Fruit fly (Drosophila melanogaster): ENCODE measurements around the gene Plzf.

Plzf gene

DNA sequence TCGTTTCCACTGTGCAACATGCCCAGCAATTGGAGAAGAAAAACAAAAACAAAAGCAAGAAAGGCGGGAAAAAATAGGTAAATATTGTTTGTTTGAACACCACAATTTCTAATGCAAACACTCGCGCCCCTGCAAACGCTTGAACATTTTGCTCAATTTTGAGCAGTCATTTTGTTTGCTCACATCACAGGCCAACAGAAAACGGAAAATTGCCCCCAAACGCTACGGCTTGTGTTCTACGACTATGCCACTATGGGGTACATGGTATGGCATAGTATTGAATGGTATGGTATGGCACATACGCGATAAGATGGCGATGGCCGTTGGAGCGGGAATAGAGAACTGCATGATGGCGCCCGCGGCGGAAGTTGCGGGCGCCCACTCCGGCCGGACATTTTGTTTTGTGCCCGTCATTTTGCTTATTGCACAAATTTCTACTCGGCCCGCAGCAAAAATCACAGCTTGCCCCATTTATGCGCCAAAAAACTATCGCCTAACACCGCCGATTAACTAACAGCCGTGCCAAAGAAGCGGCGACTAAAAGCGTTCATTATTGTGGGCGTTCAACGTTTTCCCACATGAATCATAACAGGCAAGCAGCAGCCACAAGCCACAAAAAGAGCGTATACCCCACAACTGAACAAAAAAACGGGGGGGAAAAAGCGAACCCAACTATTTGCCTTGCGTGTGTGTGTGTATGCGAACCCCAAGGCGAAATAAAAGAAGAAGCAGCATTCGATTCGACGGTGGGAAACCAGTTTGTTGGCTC is 44.3 kb downstream of the Plzf start (continued):
- TF ChIP-seq fd59A (GFP tag; optimal IDR thresholded peaks at IDR 0.05), result peak; percentile 38

- TF ChIP-seq vri (GFP tag; optimal IDR thresholded peaks at IDR 0.05), result no peak
- TF ChIP-seq Ets21C (GFP tag; optimal IDR thresholded peaks at IDR 0.05), result no peak
- TF ChIP-seq OdsH (GFP tag; optimal IDR thresholded peaks at IDR 0.05), result no peak
- TF ChIP-seq CG6163 (GFP tag; IDR thresholded peaks at IDR 0.05), result no peak
- TF ChIP-seq dsx (GFP tag; optimal IDR thresholded peaks at IDR 0.05; ENCODE audit: poor library complexity, severe bottlenecking), result peak; percentile 77
- TF ChIP-seq svp (GFP tag), result peak; percentile 64
- no peak for TF ChIP-seq Blimp-1 (GFP tag; optimal IDR thresholded peaks at IDR 0.05)
Observed at dm6 chr2L:12003792-12004210, 44.9 kb downstream of the Plzf start.

dm6 chr2L:12002922-12003791 is 45.6 kb downstream of the Plzf start:
- TF ChIP-seq fkh (GFP tag; optimal IDR thresholded peaks at IDR 0.05) (no peak), CG3032 (tag; optimal IDR thresholded peaks at IDR 0.05) (peak; percentile 16), Sox102F (GFP tag; optimal IDR thresholded peaks at IDR 0.05) (peak; percentile 7), CG31627 (GFP tag; optimal IDR thresholded peaks at IDR 0.05) (peak; percentile 17), Met (GFP tag; optimal IDR thresholded peaks at IDR 0.05) (peak; percentile 27), CG3919 (GFP tag; optimal IDR thresholded peaks at IDR 0.05) (peak; percentile 63), dsx (GFP tag; optimal IDR thresholded peaks at IDR 0.05; ENCODE audit: poor library complexity, severe bottlenecking) (peak; percentile 43), Hr4 (GFP tag; optimal IDR thresholded peaks at IDR 0.05) (peak; percentile 61), CG6276 (GFP tag; optimal IDR thresholded peaks at IDR 0.05) (peak; percentile 19), CG8632 (GFP tag; optimal IDR thresholded peaks at IDR 0.05) (peak; percentile 28), fd59A (GFP tag; optimal IDR thresholded peaks at IDR 0.05) (no peak), CG7368 (GFP tag; optimal IDR thresholded peaks at IDR 0.05) (peak; percentile 30), cyc (GFP tag; optimal IDR thresholded peaks at IDR 0.05) (no peak), Eip93F (GFP tag; optimal IDR thresholded peaks at IDR 0.05) (no peak), CG6854 (GFP tag; optimal IDR thresholded peaks at IDR 0.05) (peak; percentile 99), Eip75B (GFP tag; optimal IDR thresholded peaks at IDR 0.05) (no peak), CG11762 (GFP tag; optimal IDR thresholded peaks at IDR 0.05; ENCODE audit: insufficient read depth) (peak; percentile 16), OdsH (GFP tag; optimal IDR thresholded peaks at IDR 0.05) (peak; percentile 42), Ets96B (tag; optimal IDR thresholded peaks at IDR 0.05) (no peak), svp (GFP tag) (peak; percentile 88), salr (GFP tag; optimal IDR thresholded peaks at IDR 0.05) (peak in 1 of 2 experiments; percentile 28), CG8119 (GFP tag; IDR thresholded peaks at IDR 0.05) (no peak), CG11294 (GFP tag; IDR thresholded peaks at IDR 0.05) (no peak), Smox (GFP tag; optimal IDR thresholded peaks at IDR 0.05) (peak; percentile 12), lz (GFP tag; optimal IDR thresholded peaks at IDR 0.05) (no peak), CG6792 (GFP tag; optimal IDR thresholded peaks at IDR 0.05) (peak; percentile 15), pdm3 (GFP tag; optimal IDR thresholded peaks at IDR 0.05) (peak; percentile 47), CG4318 (GFP tag; optimal IDR thresholded peaks at IDR 0.05) (peak; percentile 14), ss (GFP tag; optimal IDR thresholded peaks at IDR 0.05) (peak; percentile 18 to 68), Hr39 (GFP tag; optimal IDR thresholded peaks at IDR 0.05) (peak; percentile 43), Lpt (GFP tag; optimal IDR thresholded peaks at IDR 0.05) (no peak), spab (GFP tag; optimal IDR thresholded peaks at IDR 0.05) (no peak), net (GFP tag; optimal IDR thresholded peaks at IDR 0.05) (peak; percentile 68), CG6163 (GFP tag; IDR thresholded peaks at IDR 0.05) (no peak), CG6808 (GFP tag; optimal IDR thresholded peaks at IDR 0.05) (no peak), vri (GFP tag; optimal IDR thresholded peaks at IDR 0.05) (no peak), Gug (GFP tag; IDR thresholded peaks at IDR 0.05) (no peak), CG32006 (GFP tag; optimal IDR thresholded peaks at IDR 0.05) (peak; percentile 61), dac (GFP tag; optimal IDR thresholded peaks at IDR 0.05) (no peak), Sox14 (GFP tag; optimal IDR thresholded peaks at IDR 0.05) (peak; percentile 42), Sox15 (GFP tag; optimal IDR thresholded peaks at IDR 0.05) (no peak)

Data from whole organism, prepupa.